Worm (Caenorhabditis elegans): ENCODE measurements around the gene F57H12.6.

Gene F57H12.6

ce11 chrIV:7926102-7926840 is 49.8 kb downstream of the F57H12.6 start, which contains the start of gene rps-2:
rps-2 (minus strand) TSS chrIV:7926391.
- peak; percentile 23 for TF ChIP-seq W03F9.2 (tag; optimal IDR thresholded peaks at IDR 0.05)
- no peak for TF ChIP-seq dao-5 (tag; optimal IDR thresholded peaks at IDR 0.05)
